Fruit fly (Drosophila melanogaster): Measurements from ENCODE around the gene Cyp318a1.

DNA sequence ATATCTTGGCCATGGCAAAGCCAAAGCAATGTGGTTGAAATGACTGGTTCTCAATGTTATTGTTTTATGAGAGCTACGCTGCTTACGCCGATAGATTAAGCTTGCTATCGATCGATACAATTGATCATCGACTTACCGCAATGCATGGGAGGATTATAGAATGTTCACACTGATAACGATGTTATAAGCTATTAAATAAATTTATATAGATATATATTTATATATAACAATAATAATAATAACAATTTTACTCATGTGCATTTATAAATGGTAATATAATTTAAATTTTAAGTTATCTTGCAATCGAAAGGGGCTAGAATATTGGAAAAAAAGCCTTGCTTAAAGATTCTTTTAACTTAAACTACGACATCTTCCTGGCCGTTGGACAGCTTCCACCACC is 40.3 kb downstream of the Cyp318a1 start, which contains the start of gene moon:
- TF ChIP-seq CG7045 (GFP tag; optimal IDR thresholded peaks at IDR 0.05) (no peak), Crg-1 (GFP tag; optimal IDR thresholded peaks at IDR 0.05) (no peak), CG5204 (GFP tag; optimal IDR thresholded peaks at IDR 0.05) (no peak), Hr96 (GFP tag; optimal IDR thresholded peaks at IDR 0.05) (no peak), toe (GFP tag; optimal IDR thresholded peaks at IDR 0.05) (no peak), CG1620 (GFP tag; optimal IDR thresholded peaks at IDR 0.05) (no peak), bab1 (GFP tag; optimal IDR thresholded peaks at IDR 0.05) (no peak), pad (GFP tag; optimal IDR thresholded peaks at IDR 0.05) (no peak)
